Worm (Caenorhabditis elegans): ENCODE measurements around the gene him-17.

DNA sequence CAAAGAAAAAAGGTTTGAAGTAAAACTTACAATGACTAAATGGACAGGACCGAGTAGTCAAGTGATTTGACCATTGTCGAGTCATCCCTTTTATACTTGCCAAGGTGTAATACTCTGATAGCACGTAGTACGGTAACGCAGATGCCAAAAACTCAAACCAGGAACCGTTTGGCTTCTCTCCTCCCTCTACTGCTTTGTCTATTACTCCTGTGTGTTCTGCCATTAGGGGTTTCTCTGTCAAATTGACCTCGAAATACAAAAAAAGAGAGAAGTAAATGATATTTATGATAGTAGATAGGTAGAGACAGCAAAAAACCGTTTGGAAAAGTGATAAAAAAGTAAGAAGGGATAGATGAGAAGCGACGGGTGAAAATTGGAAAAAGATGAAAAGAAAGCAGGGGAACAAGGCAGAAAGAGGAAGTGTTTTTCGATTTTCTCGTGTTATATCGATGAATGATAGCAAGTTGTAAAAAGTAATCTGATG, 25.7 kb downstream of the him-17 start, which contains the start of the genes col-159 and col-160:
- TF ChIP-seq mep-1 (tag; optimal IDR thresholded peaks at IDR 0.05): peak; percentile 15
- no peak for TF ChIP-seq unc-86 (tag; optimal IDR thresholded peaks at IDR 0.05)
- TF ChIP-seq egl-27 (tag; optimal IDR thresholded peaks at IDR 0.05): no peak
- TF ChIP-seq nhr-85 (tag): peak; percentile 95

Measured in whole organism, L1 larva.